Worm (Caenorhabditis elegans) whole organism, L3 larva: Measurements from ENCODE around the gene M04C3.1.
A peak's percentile ranks its signal among the peaks of the same experiment; 100 is the strongest.

Source experiments
- ZK546.5 ChIP-seq: sonication (generic microtip); optimal IDR thresholded peaks from 2 replicates; lab custom pipeline; 2017; ENCODE audit warnings: missing biosample characterization, missing genetic modification characterization
- aly-2 ChIP-seq: fragments of 150-350 bp; optimal IDR thresholded peaks from 2 replicates; lab custom pipeline; 2014; ENCODE audit warnings: missing biosample characterization, missing genetic modification characterization
- ceh-16 ChIP-seq: sonication (generic microtip); optimal IDR thresholded peaks from 2 replicates; lab custom pipeline; 2017; ENCODE audit warnings: missing biosample characterization, missing genetic modification characterization
- ceh-9 ChIP-seq: sonication (generic microtip); optimal IDR thresholded peaks from 2 replicates; lab custom pipeline; 2018; ENCODE audit warnings: missing biosample characterization, missing genetic modification characterization
- daf-12 ChIP-seq: fragments of 150-350 bp; optimal IDR thresholded peaks from 2 replicates; lab custom pipeline; 2014; ENCODE audit warnings: missing biosample characterization, missing genetic modification reagents, missing genetic modification characterization
- egl-27 ChIP-seq: sonication (generic microtip); optimal IDR thresholded peaks from 4 replicates; lab custom pipeline; 2017; ENCODE audit warnings: missing biosample characterization, missing genetic modification reagents, missing genetic modification characterization
- egl-5 ChIP-seq: fragments of 150-350 bp; optimal IDR thresholded peaks from 2 replicates; lab custom pipeline; 2017; ENCODE audit warnings: missing biosample characterization, missing genetic modification reagents, missing genetic modification characterization, inconsistent platforms
- elt-2 ChIP-seq: sonication (generic microtip); optimal IDR thresholded peaks from 2 replicates; lab custom pipeline; 2016; ENCODE audit warnings: missing genetic modification reagents, mild to moderate bottlenecking, missing genetic modification characterization, missing compliant biosample characterization
- elt-3 ChIP-seq, 3 experiments: fragments of 150-350 bp in 1 of 3; sonication (generic microtip) in 2 of 3; optimal IDR thresholded peaks; 2 replicates in 2 of 3; 4 replicates in 1 of 3; lab custom pipeline; 2014 to 2017; ENCODE audit warnings: missing biosample characterization in 3 of 3, missing genetic modification characterization in 3 of 3
- fkh-2 ChIP-seq: fragments of 150-350 bp; optimal IDR thresholded peaks from 2 replicates; lab custom pipeline; 2014; ENCODE audit warnings: missing biosample characterization, missing genetic modification reagents, missing genetic modification characterization
- hmg-11 ChIP-seq: sonication (generic microtip); optimal IDR thresholded peaks from 2 replicates; lab custom pipeline; 2016; ENCODE audit warnings: missing genetic modification characterization, missing compliant biosample characterization
- lin-39 ChIP-seq: fragments of 150-350 bp; optimal IDR thresholded peaks from 2 replicates; lab custom pipeline; 2018; ENCODE audit warnings: missing biosample characterization, missing genetic modification reagents, missing genetic modification characterization
- nfya-1 ChIP-seq: sonication (generic microtip); optimal IDR thresholded peaks from 2 replicates; lab custom pipeline; 2017; ENCODE audit warnings: missing genetic modification characterization, mild to moderate bottlenecking, missing compliant biosample characterization, antibody characterized with exemption, moderate library complexity; ENCODE audit not compliant: insufficient read depth
- nhr-23 ChIP-seq: fragments of 150-350 bp; optimal IDR thresholded peaks from 2 replicates; lab custom pipeline; 2014; ENCODE audit warnings: missing biosample characterization, missing genetic modification reagents, missing genetic modification characterization
- nhr-76 ChIP-seq: fragments of 150-350 bp; sonication (generic microtip); optimal IDR thresholded peaks from 5 replicates; lab custom pipeline; 2014; ENCODE audit warnings: missing biosample characterization, missing genetic modification characterization
- pqm-1 ChIP-seq: fragments of 150-350 bp; optimal IDR thresholded peaks from 2 replicates; lab custom pipeline; 2017; ENCODE audit warnings: missing biosample characterization, missing genetic modification characterization, inconsistent platforms
- sea-2 ChIP-seq: fragments of 150-350 bp; sonication (generic microtip); optimal IDR thresholded peaks from 4 replicates; lab custom pipeline; 2014; ENCODE audit warnings: missing biosample characterization, missing genetic modification reagents, missing genetic modification characterization
- unc-39 ChIP-seq: sonication (generic microtip); optimal IDR thresholded peaks from 4 replicates; lab custom pipeline; 2017; ENCODE audit warnings: missing biosample characterization, missing genetic modification characterization
- unc-62 ChIP-seq: fragments of 150-350 bp; sonication (generic microtip); optimal IDR thresholded peaks from 4 replicates; lab custom pipeline; 2014; ENCODE audit warnings: missing biosample characterization, missing genetic modification reagents, missing genetic modification characterization
- zag-1 ChIP-seq: fragments of 150-350 bp; optimal IDR thresholded peaks from 2 replicates; lab custom pipeline; 2014; ENCODE audit warnings: missing biosample characterization, missing genetic modification characterization
- ztf-11 ChIP-seq: fragments of 150-350 bp; optimal IDR thresholded peaks from 2 replicates; lab custom pipeline; 2014; ENCODE audit warnings: missing biosample characterization, missing genetic modification characterization
- ztf-4 ChIP-seq: fragments of 150-350 bp; optimal IDR thresholded peaks from 2 replicates; lab custom pipeline; 2014; ENCODE audit warnings: missing biosample characterization, missing genetic modification characterization

M04C3.1 gene

DNA sequence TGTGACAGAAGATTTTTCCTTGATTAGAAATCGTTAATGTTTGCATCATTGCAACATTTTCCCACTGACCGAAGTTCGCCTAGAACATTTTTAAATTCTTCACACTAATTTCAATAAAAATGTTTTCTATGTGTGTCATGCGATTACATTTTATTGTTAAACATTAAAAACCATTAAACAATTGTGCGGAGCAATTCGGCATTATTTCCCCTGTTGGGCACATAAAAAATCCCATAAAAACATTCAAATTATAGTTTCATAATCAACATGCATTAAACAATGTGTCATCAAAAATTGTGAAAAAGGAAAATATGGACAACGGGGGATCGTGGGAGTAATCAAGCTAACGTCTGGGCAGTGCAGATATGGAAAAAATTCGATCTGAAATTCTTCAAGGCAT, 14.1 kb upstream of the M04C3.1 start:
- TF ChIP-seq pqm-1 (tag; lab: Kevin White, UChicago) (peak; percentile 8), elt-2 (tag; lab: Kevin White, UChicago) (peak; percentile 56)

DNA sequence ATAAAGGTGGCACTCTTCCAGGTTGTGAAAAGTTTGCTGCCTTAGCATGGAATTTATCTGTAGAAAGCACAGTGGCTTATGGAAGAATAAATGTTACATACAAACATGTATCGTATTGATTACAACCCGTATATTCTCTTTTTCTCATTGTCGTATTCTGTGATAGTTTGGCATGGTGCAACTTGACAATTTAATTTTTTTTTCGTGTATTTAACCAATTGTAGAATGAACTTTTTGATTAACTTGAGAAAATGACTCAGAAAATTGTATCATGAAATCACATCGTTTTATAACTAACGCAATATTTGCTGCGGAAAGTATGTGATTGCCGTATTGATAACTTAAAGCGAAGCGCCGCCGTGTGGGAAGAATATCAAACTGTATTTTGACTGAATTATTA, 11.7 kb upstream of the M04C3.1 start, which contains the start of gene Y43F8B.24:
Y43F8B.24 (plus strand) TSS at position 301 of the 400 bp plus-strand sequence.
- TF ChIP-seq elt-2 (tag; lab: Kevin White, UChicago), result peak; percentile 14
- TF ChIP-seq unc-39, result no peak

DNA sequence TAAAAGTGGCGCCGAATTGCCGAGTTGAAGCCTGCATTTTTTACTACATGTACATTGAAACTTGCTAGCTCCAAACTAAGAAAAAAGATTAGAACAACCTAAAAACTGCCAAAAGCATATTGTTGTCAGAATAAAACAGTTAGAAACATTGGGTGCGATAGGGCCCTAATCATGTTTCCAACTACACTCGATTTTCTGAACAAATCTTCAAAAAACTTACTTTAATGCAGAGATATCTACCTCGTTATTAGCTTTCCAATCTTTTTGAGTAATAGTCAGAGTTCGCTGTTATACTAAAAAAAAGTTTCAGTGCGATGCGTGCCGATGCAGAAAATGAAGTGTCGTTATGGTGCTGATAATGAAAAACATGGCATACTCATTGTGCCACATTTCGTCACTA, 10.2 kb upstream of the M04C3.1 start, which contains the start of the genes Y43F8B.13 and Y43F8B.14:
Y43F8B.13 (plus strand) TSS at position 301 of the 400 bp plus-strand sequence.
Y43F8B.14 (minus strand) TSS at position 322 of the 400 bp plus-strand sequence.
- TF ChIP-seq ceh-9 (tag; lab: Kevin White, UChicago) (no peak), elt-2 (tag; lab: Kevin White, UChicago) (peak; percentile 4)
- TF ChIP-seq, all 47 proteins: peak for 1

DNA sequence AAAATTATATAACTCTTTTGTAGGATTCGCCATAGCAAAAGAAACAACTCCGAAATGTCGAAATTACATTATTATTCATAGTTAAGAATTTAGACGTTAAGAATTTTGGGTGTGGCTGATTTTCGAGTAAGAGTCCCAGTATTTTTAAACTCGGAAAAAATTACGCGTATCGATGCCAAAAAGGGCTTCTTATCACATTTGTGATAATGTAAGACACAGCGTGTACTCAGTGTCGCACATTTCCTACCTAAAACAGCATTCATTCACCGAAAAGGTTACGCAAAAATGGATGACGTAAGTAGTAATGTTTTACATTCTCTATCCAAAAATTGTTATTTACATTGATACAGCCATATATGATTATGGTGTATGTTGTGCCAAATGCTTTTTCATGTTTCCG, 4.1 kb upstream of the M04C3.1 start, which contains the start of gene M04C3.5:
M04C3.5 (plus strand) TSS at position 190 of the 400 bp plus-strand sequence.
- TF ChIP-seq pqm-1 (tag; lab: Kevin White, UChicago) (peak; percentile 14), elt-2 (tag; lab: Kevin White, UChicago) (peak; percentile 67), nhr-76 (no peak)

DNA sequence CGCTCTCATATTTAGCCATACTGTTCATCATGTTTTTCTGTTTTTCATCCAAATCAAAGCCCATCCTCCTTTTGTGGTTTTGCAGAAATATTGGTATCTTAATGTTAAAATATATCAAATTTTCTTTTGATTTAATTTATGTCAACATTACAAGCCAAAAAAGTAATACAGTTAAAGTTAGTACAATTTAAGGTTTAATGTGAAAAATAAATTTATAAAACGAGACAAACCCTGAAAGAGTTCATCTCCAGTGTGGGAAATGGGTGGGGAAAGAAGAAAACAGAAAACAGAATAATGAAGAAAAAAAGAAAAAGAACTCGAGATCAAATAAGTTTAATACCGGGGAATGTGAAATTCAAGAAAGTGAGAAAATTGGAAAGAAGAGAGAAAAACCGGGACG, 3.4 kb upstream of the M04C3.1 start, which contains the start of gene M04C3.2:
M04C3.2 (minus strand) TSS at position 101 of the 400 bp plus-strand sequence.
- TF ChIP-seq elt-3 (tag; optimal IDR thresholded peaks at IDR 0.05; lab: Kevin White, UChicago), result no peak
- no peak for TF ChIP-seq hmg-11 (tag; lab: Kevin White, UChicago)
- no peak for TF ChIP-seq unc-62 (GFP tag; lab: Kevin White, UChicago)
- TF ChIP-seq ZK546.5, result no peak
- TF ChIP-seq nfya-1 (tag; lab: Kevin White, UChicago), result no peak
- TF ChIP-seq egl-5 (tag; lab: Kevin White, UChicago), result no peak
- TF ChIP-seq lin-39, result no peak
- TF ChIP-seq zag-1, result no peak
- TF ChIP-seq daf-12, result no peak
- no peak for TF ChIP-seq ztf-4 (tag; lab: Kevin White, UChicago)
- TF ChIP-seq egl-27, result no peak

DNA sequence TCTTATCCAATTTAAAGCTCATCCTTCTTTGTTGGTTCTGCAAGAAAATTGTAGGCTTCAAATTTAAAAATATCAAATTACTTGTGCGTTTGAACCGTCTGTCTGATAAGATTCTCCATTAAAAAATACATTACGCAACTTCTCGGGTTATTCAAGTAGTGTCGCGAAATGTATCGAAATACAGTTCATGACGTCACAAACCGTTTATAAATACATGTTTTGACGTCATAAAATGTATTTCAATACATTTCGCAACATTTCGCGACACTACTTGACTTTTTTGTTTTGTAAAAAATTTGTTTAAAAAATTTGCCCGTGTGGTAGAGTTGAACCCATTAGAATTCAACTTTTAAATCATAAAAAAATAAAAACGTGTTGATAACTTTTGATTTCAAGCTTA, 1.8 kb downstream of the M04C3.1 start:
- TF ChIP-seq nfya-1 (tag; lab: Kevin White, UChicago), result no peak
- peak; percentile 30 for TF ChIP-seq elt-2 (tag; lab: Kevin White, UChicago)
- no peak for TF ChIP-seq hmg-11 (tag; lab: Kevin White, UChicago)
- TF ChIP-seq unc-62 (GFP tag; lab: Kevin White, UChicago), result no peak

DNA sequence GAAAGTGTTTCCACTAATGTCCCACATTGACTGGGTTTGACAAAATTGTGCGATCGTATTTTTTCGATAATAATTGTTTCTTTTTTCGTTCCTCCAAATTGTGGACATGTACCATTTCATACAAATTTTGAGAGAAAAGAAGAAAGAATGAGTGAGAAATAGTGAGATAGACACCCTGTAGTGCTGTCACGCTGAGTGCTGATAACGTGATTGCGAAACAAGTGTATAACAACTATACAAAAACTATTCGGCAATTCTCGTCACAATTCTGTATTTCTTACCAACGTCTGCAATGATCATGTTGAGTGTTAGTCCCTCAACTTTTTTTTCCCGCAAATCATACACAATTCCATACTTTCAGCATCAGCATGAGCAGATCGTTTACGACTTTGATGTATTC, 9.1 kb downstream of the M04C3.1 start, which contains the start of gene C25F9.14:
C25F9.14 (plus strand) TSS at position 178 of the 400 bp plus-strand sequence.
- TF ChIP-seq elt-3 (tag; optimal IDR thresholded peaks at IDR 0.05; lab: Kevin White, UChicago), result no peak
- TF ChIP-seq elt-2 (tag; lab: Kevin White, UChicago), result peak; percentile 49
- no peak for TF ChIP-seq lin-39

DNA sequence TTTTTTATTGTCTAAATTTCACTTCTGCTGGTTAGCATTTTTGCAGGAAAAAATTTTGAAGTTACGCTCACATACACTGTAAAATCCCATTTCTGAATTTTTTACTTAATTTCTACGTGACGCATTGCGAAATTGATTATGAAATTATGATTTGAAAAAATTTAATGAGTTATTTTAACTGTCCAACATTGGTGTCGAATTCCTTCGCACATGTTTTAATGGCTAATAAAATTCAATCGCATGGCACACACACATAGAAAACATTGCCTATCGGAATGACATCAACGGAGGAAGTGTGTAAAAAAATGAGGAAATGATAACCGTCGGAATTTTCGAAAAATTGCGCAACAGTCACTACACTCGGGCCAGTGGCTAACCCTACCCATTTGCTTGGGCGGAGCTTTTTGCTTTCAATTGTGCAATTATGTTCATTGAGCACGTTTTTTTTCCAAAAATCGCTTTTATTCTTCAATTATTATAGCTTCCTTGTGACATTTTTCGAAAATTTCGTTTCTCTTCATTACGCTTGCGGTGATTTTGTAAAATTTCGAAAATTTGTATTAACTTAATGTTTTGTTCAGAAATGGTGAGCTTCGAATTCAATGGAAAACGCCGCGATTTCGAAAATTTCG, 11.5 kb downstream of the M04C3.1 start, which contains the start of gene C25F9.16:
C25F9.16 (plus strand) TSS at position 582 of the 632 bp plus-strand sequence.
- peak; percentile 60 for TF ChIP-seq elt-2 (tag; lab: Kevin White, UChicago)
- TF ChIP-seq sea-2 (GFP tag; lab: Kevin White, UChicago), result no peak
- peak; percentile 1 for TF ChIP-seq pqm-1 (tag; lab: Kevin White, UChicago)

DNA sequence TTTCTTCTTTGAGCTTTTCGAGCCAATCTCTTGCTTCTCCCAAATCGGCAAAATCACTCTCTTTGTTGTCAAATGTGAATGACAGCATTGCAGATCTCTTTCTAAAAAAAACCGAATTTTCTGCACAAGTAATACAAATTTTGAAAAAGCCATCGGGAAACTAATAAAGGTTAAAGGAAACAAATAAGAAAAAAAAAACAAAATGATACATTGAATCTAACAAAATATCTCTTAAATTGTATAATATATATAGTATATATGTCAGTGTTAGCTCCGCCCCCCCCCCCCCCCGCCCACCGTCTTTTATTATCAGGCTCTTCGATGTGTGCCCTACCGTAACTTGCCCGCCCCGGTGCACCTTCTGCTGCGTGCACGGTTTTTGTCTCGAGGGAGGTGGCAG, 12.4 kb downstream of the M04C3.1 start, which contains the start of gene C25F9.11:
C25F9.11 (minus strand) TSS at position 101 of the 400 bp plus-strand sequence.
- TF ChIP-seq aly-2 (tag; lab: Kevin White, UChicago) (no peak), elt-2 (tag; lab: Kevin White, UChicago) (peak; percentile 12), ztf-11 (tag; lab: Kevin White, UChicago) (no peak), fkh-2 (tag; lab: Kevin White, UChicago) (no peak), nhr-23 (tag; lab: Kevin White, UChicago) (no peak), zag-1 (no peak), ceh-16 (tag; lab: Kevin White, UChicago) (no peak), nfya-1 (tag; lab: Kevin White, UChicago) (no peak)
